Fruit fly (Drosophila melanogaster) whole organism, embryonic: ENCODE results near the gene mop.

Experiments
- Adf1 ChIP-seq: fragments of 200-800 bp; sonication (Bioruptor generic); IDR thresholded peaks from 2 replicates; pipeline ENCODE4 v1.3.6; 2022; ENCODE audit warnings: missing biosample characterization, missing genetic modification characterization
- B-H2 ChIP-seq: fragments of 200-800 bp; sonication (Bioruptor generic); optimal IDR thresholded peaks from 2 replicates; lab custom pipeline; 2018; ENCODE audit warnings: missing biosample characterization, mild to moderate bottlenecking, missing genetic modification characterization
- Bdp1 ChIP-seq: fragments of 200-800 bp; sonication (Bioruptor generic); optimal IDR thresholded peaks from 3 replicates; lab custom pipeline; 2016; ENCODE audit warnings: missing biosample characterization, missing genetic modification characterization
- CG10321 ChIP-seq: fragments of 200-800 bp; sonication (Bioruptor generic); IDR thresholded peaks from 2 replicates; pipeline ENCODE4 v1.3.6; 2022; ENCODE audit warnings: missing biosample characterization, missing genetic modification characterization
- CG10565 ChIP-seq: fragments of 200-800 bp; sonication (Bioruptor generic); optimal IDR thresholded peaks from 3 replicates; lab custom pipeline; 2016; ENCODE audit warnings: missing biosample characterization, mild to moderate bottlenecking, missing genetic modification characterization
- CG11093 ChIP-seq: fragments of 200-800 bp; sonication (Bioruptor generic); IDR thresholded peaks from 3 replicates; pipeline ENCODE4 v1.3.6; 2022; ENCODE audit warnings: missing biosample characterization, missing genetic modification characterization
- CG11247 ChIP-seq: fragments of 200-800 bp; sonication (Bioruptor generic); IDR thresholded peaks from 2 replicates; pipeline ENCODE4 v1.3.6; 2022; ENCODE audit warnings: missing biosample characterization, missing genetic modification characterization
- CG11560 ChIP-seq: fragments of 200-800 bp; sonication (Bioruptor generic); IDR thresholded peaks from 3 replicates; pipeline ENCODE4 v1.3.6; 2022; ENCODE audit warnings: missing biosample characterization, missing genetic modification characterization
- CG13123 ChIP-seq: fragments of 200-800 bp; sonication (Bioruptor generic); optimal IDR thresholded peaks from 2 replicates; lab custom pipeline; 2016; ENCODE audit warnings: missing biosample characterization, missing genetic modification characterization
- CG13894 ChIP-seq: fragments of 200-800 bp; sonication (Bioruptor generic); optimal IDR thresholded peaks from 3 replicates; lab custom pipeline; 2018; ENCODE audit warnings: missing biosample characterization, mild to moderate bottlenecking, missing genetic modification characterization, moderate library complexity
- CG14710 ChIP-seq: fragments of 200-800 bp; sonication (Bioruptor generic); optimal IDR thresholded peaks from 3 replicates; lab custom pipeline; 2019; ENCODE audit warnings: missing biosample characterization, mild to moderate bottlenecking, missing genetic modification characterization, moderate library complexity
- CG16779 ChIP-seq: fragments of 200-800 bp; sonication (Bioruptor generic); IDR thresholded peaks from 2 replicates; pipeline ENCODE4 v1.3.6; 2022; ENCODE audit warnings: missing biosample characterization, missing genetic modification characterization
- CG2129 ChIP-seq: fragments of 200-800 bp; sonication (Bioruptor generic); IDR thresholded peaks from 2 replicates; pipeline ENCODE4 v1.3.6; 2022; ENCODE audit warnings: missing biosample characterization, missing genetic modification characterization; ENCODE audit not compliant: partially characterized antibody
- CG30431 ChIP-seq: fragments of 200-800 bp; sonication (Bioruptor generic); optimal IDR thresholded peaks from 2 replicates; lab custom pipeline; 2017; ENCODE audit warnings: missing biosample characterization, missing genetic modification characterization
- CG31388 ChIP-seq: fragments of 200-800 bp; sonication (Bioruptor generic); optimal IDR thresholded peaks from 2 replicates; lab custom pipeline; 2016; ENCODE audit warnings: missing biosample characterization, missing genetic modification characterization
- CG3281 ChIP-seq: fragments of 200-800 bp; sonication (Bioruptor generic); optimal IDR thresholded peaks from 3 replicates; lab custom pipeline; 2017; ENCODE audit warnings: missing biosample characterization, mild to moderate bottlenecking, missing genetic modification characterization
- CG3726 ChIP-seq: fragments of 200-800 bp; sonication (Bioruptor generic); IDR thresholded peaks from 3 replicates; pipeline ENCODE4, ENCODE4 v1.3.6; 2022; ENCODE audit warnings: missing biosample characterization, missing genetic modification characterization
- CG4707 ChIP-seq: fragments of 200-800 bp; sonication (Bioruptor generic); optimal IDR thresholded peaks from 2 replicates; lab custom pipeline; 2018; ENCODE audit warnings: missing biosample characterization, mild to moderate bottlenecking, missing genetic modification characterization, moderate library complexity
- CG5180 ChIP-seq: fragments of 200-800 bp; sonication (Bioruptor generic); optimal IDR thresholded peaks from 3 replicates; lab custom pipeline; 2017; ENCODE audit warnings: missing biosample characterization, missing genetic modification characterization, mild to moderate bottlenecking, moderate library complexity, missing genetic modification reagents
- CG6813 ChIP-seq: fragments of 200-800 bp; sonication (Bioruptor generic); optimal IDR thresholded peaks from 2 replicates; lab custom pipeline; 2017; ENCODE audit warnings: missing biosample characterization, missing genetic modification characterization, mild to moderate bottlenecking, moderate library complexity, missing genetic modification reagents
- CG6854 ChIP-seq: fragments of 200-800 bp; sonication (Bioruptor generic); optimal IDR thresholded peaks from 3 replicates; lab custom pipeline; 2017; ENCODE audit warnings: missing biosample characterization, mild to moderate bottlenecking, missing genetic modification characterization
- CG7271 ChIP-seq: fragments of 200-800 bp; sonication (Bioruptor generic); optimal IDR thresholded peaks from 2 replicates; lab custom pipeline; 2018; ENCODE audit warnings: missing biosample characterization, mild to moderate bottlenecking, missing genetic modification characterization, moderate library complexity
- CG7839 ChIP-seq: fragments of 200-800 bp; sonication (Bioruptor generic); optimal IDR thresholded peaks from 3 replicates; lab custom pipeline; 2018; ENCODE audit warnings: missing biosample characterization, mild to moderate bottlenecking, missing genetic modification characterization, moderate library complexity
- CG8388 ChIP-seq: fragments of 200-800 bp; sonication (Bioruptor generic); optimal IDR thresholded peaks from 2 replicates; lab custom pipeline; 2019; ENCODE audit warnings: missing biosample characterization, mild to moderate bottlenecking, missing genetic modification characterization, moderate library complexity
- Doc3 ChIP-seq: fragments of 200-800 bp; sonication (Bioruptor generic); IDR thresholded peaks from 3 replicates; pipeline ENCODE4 v1.3.6; 2022; ENCODE audit warnings: missing biosample characterization, missing genetic modification characterization; ENCODE audit not compliant: partially characterized antibody
- GATAe ChIP-seq: fragments of 200-800 bp; sonication (Bioruptor generic); conservative IDR thresholded peaks from 2 replicates; pipeline ENCODE4 v1.3.6; 2022; ENCODE audit warnings: missing biosample characterization, missing genetic modification characterization
- Hmr ChIP-seq: fragments of 200-800 bp; sonication (Bioruptor generic); optimal IDR thresholded peaks from 3 replicates; lab custom pipeline; 2017; ENCODE audit warnings: mild to moderate bottlenecking, missing biosample characterization, missing genetic modification reagents, missing genetic modification characterization
- Hsf ChIP-seq: fragments of 200-800 bp; sonication (Bioruptor generic); optimal IDR thresholded peaks from 3 replicates; lab custom pipeline; 2016; ENCODE audit warnings: missing biosample characterization, missing genetic modification characterization
- Kr ChIP-seq: fragments of 200-800 bp; sonication (Bioruptor generic); optimal IDR thresholded peaks from 2 replicates; lab custom pipeline; 2017; ENCODE audit warnings: missing biosample characterization, mild to moderate bottlenecking, missing genetic modification characterization
- MBD-R2 ChIP-seq: fragments of 200-800 bp; sonication (Bioruptor generic); IDR thresholded peaks from 2 replicates; pipeline ENCODE4 v1.3.6; 2022; ENCODE audit warnings: missing biosample characterization, missing genetic modification characterization
- Nf-YB ChIP-seq: fragments of 200-800 bp; sonication (Bioruptor generic); optimal IDR thresholded peaks from 3 replicates; lab custom pipeline; 2019; ENCODE audit warnings: missing biosample characterization, mild to moderate bottlenecking, missing genetic modification characterization, moderate library complexity
- NfI ChIP-seq: fragments of 200-800 bp; sonication (Bioruptor generic); optimal IDR thresholded peaks from 3 replicates; lab custom pipeline; 2018; ENCODE audit warnings: missing biosample characterization, mild to moderate bottlenecking, missing genetic modification characterization, moderate library complexity
- Opbp ChIP-seq: fragments of 200-800 bp; sonication (Bioruptor generic); IDR thresholded peaks from 3 replicates; pipeline ENCODE4 v1.3.6; 2022; ENCODE audit warnings: missing biosample characterization, missing genetic modification characterization; ENCODE audit not compliant: partially characterized antibody
- aop ChIP-seq: fragments of 200-800 bp; sonication (Bioruptor generic); IDR thresholded peaks from 2 replicates; pipeline ENCODE4 v1.3.6; 2022; ENCODE audit warnings: missing biosample characterization, missing genetic modification characterization
- ap ChIP-seq: fragments of 200-800 bp; sonication (Bioruptor generic); IDR thresholded peaks from 2 replicates; pipeline ENCODE4 v1.3.6; 2022; ENCODE audit warnings: missing biosample characterization, missing genetic modification characterization
- bbx ChIP-seq: fragments of 200-800 bp; sonication (Bioruptor generic); IDR thresholded peaks from 2 replicates; pipeline ENCODE4 v1.3.6; 2022; ENCODE audit warnings: missing biosample characterization, missing genetic modification characterization; ENCODE audit not compliant: partially characterized antibody
- caup ChIP-seq: fragments of 200-800 bp; sonication (Bioruptor generic); optimal IDR thresholded peaks from 3 replicates; lab custom pipeline; 2017; ENCODE audit warnings: missing biosample characterization, mild to moderate bottlenecking, missing genetic modification characterization, moderate library complexity; ENCODE audit not compliant: severe bottlenecking
- dmrt99B ChIP-seq: fragments of 200-800 bp; sonication (Bioruptor generic); optimal IDR thresholded peaks from 2 replicates; lab custom pipeline; 2018; ENCODE audit warnings: missing biosample characterization, mild to moderate bottlenecking, missing genetic modification characterization, moderate library complexity
- en ChIP-seq: fragments of 200-800 bp; sonication (Bioruptor generic); optimal IDR thresholded peaks from 2 replicates; lab custom pipeline; 2016; ENCODE audit warnings: missing biosample characterization, missing genetic modification characterization
- esg ChIP-seq: fragments of 200-800 bp; sonication (Bioruptor generic); conservative IDR thresholded peaks from 2 replicates; pipeline ENCODE4 v1.3.6; 2022; ENCODE audit warnings: missing biosample characterization, missing genetic modification characterization
- grau ChIP-seq: fragments of 200-800 bp; optimal IDR thresholded peaks from 3 replicates; lab custom pipeline; 2019; ENCODE audit warnings: missing biosample characterization, mild to moderate bottlenecking, missing genetic modification characterization, moderate library complexity
- hth ChIP-seq: fragments of >200 bp; optimal IDR thresholded peaks from 2 replicates; lab custom pipeline; 2017; ENCODE audit warnings: inconsistent platforms
- jing ChIP-seq: fragments of 200-800 bp; sonication (Bioruptor generic); optimal IDR thresholded peaks from 2 replicates; lab custom pipeline; 2018; ENCODE audit warnings: missing biosample characterization, mild to moderate bottlenecking, missing genetic modification characterization
- lab ChIP-seq: fragments of 200-800 bp; sonication (Bioruptor generic); optimal IDR thresholded peaks from 3 replicates; lab custom pipeline; 2017; ENCODE audit warnings: missing biosample characterization, missing genetic modification characterization, mild to moderate bottlenecking, moderate library complexity, missing genetic modification reagents
- rib ChIP-seq: fragments of 200-800 bp; sonication (Bioruptor generic); IDR thresholded peaks from 2 replicates; pipeline ENCODE4 v1.3.6; 2022; ENCODE audit warnings: missing biosample characterization, missing genetic modification characterization
- sima ChIP-seq: fragments of 200-800 bp; sonication (Bioruptor generic); optimal IDR thresholded peaks from 2 replicates; lab custom pipeline; 2016; ENCODE audit warnings: missing biosample characterization, missing genetic modification characterization
- ttk ChIP-seq: fragments of 200-800 bp; sonication (Bioruptor generic); IDR thresholded peaks from 2 replicates; pipeline ENCODE4 v2.1.2; 2022; ENCODE audit warnings: missing biosample characterization, missing genetic modification characterization
- tup ChIP-seq: fragments of 200-800 bp; sonication (Bioruptor generic); optimal IDR thresholded peaks from 2 replicates; lab custom pipeline; 2016; ENCODE audit warnings: missing biosample characterization, mild to moderate bottlenecking, missing genetic modification characterization, moderate library complexity
- unpg ChIP-seq: fragments of 200-800 bp; sonication (Bioruptor generic); optimal IDR thresholded peaks from 3 replicates; lab custom pipeline; 2018; ENCODE audit warnings: missing biosample characterization, mild to moderate bottlenecking, missing genetic modification characterization, moderate library complexity

The mop gene

DNA sequence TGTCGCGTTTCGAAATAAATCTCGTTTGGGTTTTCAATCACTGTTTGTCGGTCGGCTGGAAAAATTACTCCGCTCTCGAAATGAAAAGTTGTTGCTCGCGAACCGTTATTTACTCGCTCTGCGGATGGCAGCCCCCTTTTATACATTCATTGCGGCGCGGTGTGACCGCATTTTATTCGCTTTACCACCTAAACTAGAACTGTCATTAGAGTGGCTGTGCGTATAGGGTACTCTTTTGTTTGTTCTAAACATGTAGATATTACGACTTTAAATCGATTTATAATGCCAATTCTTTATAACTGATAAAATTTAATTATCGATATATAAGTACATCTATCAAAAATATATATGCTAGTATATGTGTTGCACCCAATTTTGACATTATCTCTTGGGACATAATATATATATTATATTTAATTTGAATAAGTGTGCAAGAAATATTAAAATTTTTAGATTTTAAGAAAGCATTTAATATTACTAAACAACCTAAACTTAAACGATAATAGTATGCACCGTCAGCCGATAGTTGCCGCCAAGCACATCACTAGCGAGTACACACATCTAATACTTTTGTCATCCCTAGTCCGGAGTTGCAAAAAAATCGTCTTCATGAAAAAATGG, 10.4 kb upstream of the mop start, which contains the start of the genes bmm and Tdrd3 (continued):
- no peak for TF ChIP-seq CG10565 (GFP tag; lab: Kevin White, UChicago)
- TF ChIP-seq jing (GFP tag; lab: Kevin White, UChicago), result no peak
- peak; percentile 76 for TF ChIP-seq dmrt99B
- TF ChIP-seq CG3726 (GFP tag; lab: Robert Waterston, UW), result peak; percentile 31; the same call in 1 of the 3 replicates
- TF ChIP-seq CG30431 (GFP tag; lab: Kevin White, UChicago), result peak; percentile 38
- peak; percentile 11 for TF ChIP-seq Bdp1 (GFP tag; lab: Kevin White, UChicago)
- peak; percentile 66 for TF ChIP-seq Hsf
- TF ChIP-seq Doc3 (GFP tag; lab: Robert Waterston, UW), result peak; percentile 88
- no peak for TF ChIP-seq Kr
- TF ChIP-seq ap (GFP tag; lab: Robert Waterston, UW), result peak; percentile 29; the same call in 1 of the 2 replicates
- TF ChIP-seq CG14710, result peak; percentile 95
- TF ChIP-seq tup (GFP tag; lab: Kevin White, UChicago), result peak; percentile 51
- TF ChIP-seq rib (GFP tag; lab: Robert Waterston, UW), result peak; percentile 83
- peak; percentile 80 for TF ChIP-seq unpg (GFP tag; lab: Kevin White, UChicago)
- no peak for TF ChIP-seq Adf1 (GFP tag; lab: Robert Waterston, UW)
- TF ChIP-seq CG10321, result no peak
- peak; percentile 80 for TF ChIP-seq B-H2 (GFP tag; lab: Kevin White, UChicago)
- peak; percentile 51 for TF ChIP-seq CG4707 (GFP tag; lab: Kevin White, UChicago)
- peak; percentile 15; the same call in 1 of the 2 replicates for TF ChIP-seq CG16779 (GFP tag; lab: Robert Waterston, UW)
- peak; percentile 30 for TF ChIP-seq CG31388 (GFP tag; lab: Kevin White, UChicago)
- peak; percentile 80 for TF ChIP-seq CG11247 (GFP tag; lab: Robert Waterston, UW)
- peak; percentile 70 for TF ChIP-seq CG8388 (GFP tag; lab: Kevin White, UChicago)
- TF ChIP-seq esg, result peak; percentile 81
- TF ChIP-seq Nf-YB, result peak; percentile 70
- TF ChIP-seq CG6854, result peak; percentile 47
- peak; percentile 61; the same call in 1 of the 2 replicates for TF ChIP-seq ttk (GFP tag; lab: Robert Waterston, UW)
- peak; percentile 30 for TF ChIP-seq CG6813
- TF ChIP-seq CG11093 (GFP tag; lab: Robert Waterston, UW), result peak; percentile 52; the same call in 2 of the 3 replicates
- TF ChIP-seq CG2129 (GFP tag; lab: Robert Waterston, UW), result peak; percentile 85; the same call in 1 of the 2 replicates
- TF ChIP-seq NfI, result peak; percentile 83
- TF ChIP-seq sima, result no peak
- TF ChIP-seq CG13123 (GFP tag; lab: Kevin White, UChicago), result peak; percentile 52
- TF ChIP-seq MBD-R2 (GFP tag; lab: Robert Waterston, UW), result peak; percentile 75
- peak; percentile 88 for TF ChIP-seq CG13894 (tag; lab: Kevin White, UChicago)
- peak; percentile 90 for TF ChIP-seq grau (tag; lab: Kevin White, UChicago)
- no peak for TF ChIP-seq hth (lab: Kevin White, UChicago)
- no peak for TF ChIP-seq aop (GFP tag; lab: Robert Waterston, UW)
- TF ChIP-seq CG3281 (GFP tag; lab: Kevin White, UChicago), result peak; percentile 79
- TF ChIP-seq en (GFP tag; lab: Kevin White, UChicago), result no peak
- TF ChIP-seq Hmr (GFP tag; lab: Kevin White, UChicago), result peak; percentile 87
- no peak for TF ChIP-seq GATAe (GFP tag; lab: Robert Waterston, UW)
- peak; percentile 45 for TF ChIP-seq caup (GFP tag; lab: Kevin White, UChicago)
- TF ChIP-seq bbx, result peak; percentile 76
- TF ChIP-seq CG5180, result peak; percentile 45
- peak; percentile 46 for TF ChIP-seq CG7271 (tag; lab: Kevin White, UChicago)
- TF ChIP-seq CG11560 (tag; lab: Robert Waterston, UW), result peak; percentile 27; the same call in 1 of the 3 replicates
- peak; percentile 89 for TF ChIP-seq Opbp
- TF ChIP-seq lab (GFP tag; lab: Kevin White, UChicago), result peak; percentile 73
- peak; percentile 84 for TF ChIP-seq CG7839 (tag; lab: Kevin White, UChicago)
